Worm (Caenorhabditis elegans) whole organism, L2 larva: Measurements from ENCODE around the gene F26G1.3.

Source experiments
- C34F6.9 ChIP-seq: fragments of 150-350 bp; optimal IDR thresholded peaks from 2 replicates; lab custom pipeline; 2014; ENCODE audit warnings: missing biosample characterization, missing genetic modification characterization
- F13H6.1 ChIP-seq: sonication (generic microtip); optimal IDR thresholded peaks from 2 replicates; lab custom pipeline; 2016; ENCODE audit warnings: missing genetic modification characterization, missing compliant biosample characterization
- R02D3.7 ChIP-seq: fragments of 150-350 bp; optimal IDR thresholded peaks from 2 replicates; lab custom pipeline; 2014; ENCODE audit warnings: missing biosample characterization, missing genetic modification characterization
- aly-2 ChIP-seq: fragments of 150-350 bp; optimal IDR thresholded peaks from 2 replicates; lab custom pipeline; 2014; ENCODE audit warnings: missing biosample characterization, missing genetic modification characterization
- blmp-1 ChIP-seq: sonication (generic microtip); optimal IDR thresholded peaks from 2 replicates; lab custom pipeline; 2017; ENCODE audit warnings: missing genetic modification characterization, mild to moderate bottlenecking, missing compliant biosample characterization, antibody characterized with exemption, moderate library complexity; ENCODE audit not compliant: insufficient read depth
- ceh-16 ChIP-seq: fragments of 150-350 bp; optimal IDR thresholded peaks from 2 replicates; lab custom pipeline; 2014; ENCODE audit warnings: missing biosample characterization, missing genetic modification characterization
- crh-2 ChIP-seq: sonication (generic microtip); optimal IDR thresholded peaks from 2 replicates; lab custom pipeline; 2017; ENCODE audit warnings: missing biosample characterization, missing genetic modification characterization
- elt-3 ChIP-seq: sonication (generic microtip); optimal IDR thresholded peaks from 2 replicates; lab custom pipeline; 2017; ENCODE audit warnings: missing biosample characterization, missing genetic modification characterization
- fos-1 ChIP-seq: fragments of 150-350 bp; optimal IDR thresholded peaks from 2 replicates; lab custom pipeline; 2014; ENCODE audit warnings: missing biosample characterization, missing genetic modification characterization
- gmeb-1 ChIP-seq: fragments of 150-350 bp; optimal IDR thresholded peaks from 2 replicates; lab custom pipeline; 2014; ENCODE audit warnings: missing biosample characterization, missing genetic modification characterization
- lin-39 ChIP-seq: fragments of 150-350 bp; optimal IDR thresholded peaks from 2 replicates; lab custom pipeline; 2014; ENCODE audit warnings: missing biosample characterization, missing genetic modification reagents, missing genetic modification characterization
- lsy-2 ChIP-seq, 2 experiments: fragments of 150-350 bp in 1 of 2; sonication (generic microtip) in 1 of 2; optimal IDR thresholded peaks; 2 replicates each; lab custom pipeline; 2014 to 2017; ENCODE audit warnings: missing biosample characterization in 2 of 2, missing genetic modification characterization in 2 of 2
- mbf-1 ChIP-seq: sonication (generic microtip); optimal IDR thresholded peaks from 2 replicates; lab custom pipeline; 2017; ENCODE audit warnings: missing biosample characterization, missing genetic modification characterization
- mdl-1 ChIP-seq, 2 experiments: fragments of 150-350 bp in 1 of 2; sonication (generic microtip) in 1 of 2; optimal IDR thresholded peaks; 2 replicates each; lab custom pipeline; 2017; ENCODE audit warnings: missing biosample characterization in 2 of 2, missing genetic modification characterization in 2 of 2
- nhr-10 ChIP-seq: sonication (generic microtip); optimal IDR thresholded peaks from 2 replicates; lab custom pipeline; 2017; ENCODE audit warnings: missing biosample characterization, missing genetic modification characterization
- nhr-11 ChIP-seq: fragments of 150-350 bp; optimal IDR thresholded peaks from 2 replicates; lab custom pipeline; 2014; ENCODE audit warnings: missing biosample characterization, missing genetic modification characterization
- nhr-129 ChIP-seq: fragments of 150-350 bp; optimal IDR thresholded peaks from 2 replicates; lab custom pipeline; 2014; ENCODE audit warnings: missing biosample characterization, missing genetic modification characterization
- nhr-21 ChIP-seq: fragments of 150-350 bp; optimal IDR thresholded peaks from 2 replicates; lab custom pipeline; 2014; ENCODE audit warnings: missing biosample characterization, missing genetic modification characterization
- nhr-23 ChIP-seq: fragments of 150-350 bp; optimal IDR thresholded peaks from 2 replicates; lab custom pipeline; 2014; ENCODE audit warnings: missing biosample characterization, missing genetic modification reagents, missing genetic modification characterization
- nhr-25 ChIP-seq: fragments of 150-350 bp; sonication (generic microtip); optimal IDR thresholded peaks from 3 replicates; lab custom pipeline; 2014; ENCODE audit warnings: missing biosample characterization, missing genetic modification characterization
- nhr-6 ChIP-seq: fragments of 150-350 bp; optimal IDR thresholded peaks from 2 replicates; lab custom pipeline; 2014; ENCODE audit warnings: missing biosample characterization, missing genetic modification characterization
- nhr-77 ChIP-seq: fragments of 150-350 bp; optimal IDR thresholded peaks from 2 replicates; lab custom pipeline; 2014; ENCODE audit warnings: missing biosample characterization, missing genetic modification characterization
- sem-4 ChIP-seq: fragments of 150-350 bp; optimal IDR thresholded peaks from 2 replicates; lab custom pipeline; 2014; ENCODE audit warnings: missing biosample characterization, missing genetic modification reagents, missing genetic modification characterization
- skn-1 ChIP-seq: sonication (generic microtip); optimal IDR thresholded peaks from 2 replicates; lab custom pipeline; 2017; ENCODE audit warnings: missing biosample characterization, missing genetic modification characterization
- sma-3 ChIP-seq: sonication (generic microtip); optimal IDR thresholded peaks from 2 replicates; lab custom pipeline; 2016; ENCODE audit warnings: missing genetic modification reagents, missing genetic modification characterization, missing compliant biosample characterization
- sma-9 ChIP-seq, 2 experiments: fragments of 150-350 bp in 1 of 2; sonication (generic microtip) in 1 of 2; optimal IDR thresholded peaks; 2 replicates each; lab custom pipeline; 2014 to 2016; ENCODE audit warnings: missing genetic modification characterization in 2 of 2, mild to moderate bottlenecking in 1 of 2, missing biosample characterization in 1 of 2, missing compliant biosample characterization in 1 of 2, missing genetic modification reagents in 1 of 2, moderate library complexity in 1 of 2
- snpc-4 ChIP-seq: fragments of 150-350 bp; optimal IDR thresholded peaks from 2 replicates; lab custom pipeline; 2014; ENCODE audit warnings: missing biosample characterization, missing genetic modification characterization
- unc-39 ChIP-seq: fragments of 150-350 bp; optimal IDR thresholded peaks from 2 replicates; lab custom pipeline; 2014; ENCODE audit warnings: missing biosample characterization, missing genetic modification characterization
- unc-55 ChIP-seq: fragments of 150-350 bp; sonication (generic microtip); optimal IDR thresholded peaks from 3 replicates; lab custom pipeline; 2014; ENCODE audit warnings: missing biosample characterization, missing genetic modification reagents, missing genetic modification characterization
- zag-1 ChIP-seq: fragments of 150-350 bp; optimal IDR thresholded peaks from 2 replicates; lab custom pipeline; 2014; ENCODE audit warnings: missing biosample characterization, missing genetic modification characterization
- ztf-1 ChIP-seq: fragments of 200-800 bp; sonication (Bioruptor generic); conservative IDR thresholded peaks from 2 replicates; pipeline ENCODE4 v1.3.6; 2022; ENCODE audit warnings: missing genetic modification characterization, missing compliant biosample characterization
- ztf-4 ChIP-seq: fragments of 150-350 bp; optimal IDR thresholded peaks from 2 replicates; lab custom pipeline; 2014; ENCODE audit warnings: missing biosample characterization, missing genetic modification characterization

Gene F26G1.3

ce11 chrII:4758462-4758861 is at the start of gene F26G1.3:
TSS of gene F26G1.3 (plus strand) at chrII:4758762.
- TF ChIP-seq C34F6.9 (tag; lab: Kevin White, UChicago) = no peak
- TF ChIP-seq blmp-1 (tag; lab: Kevin White, UChicago) = no peak
- TF ChIP-seq nhr-10 = no peak
- TF ChIP-seq aly-2 (tag; lab: Kevin White, UChicago) = no peak
- no peak for TF ChIP-seq mbf-1

DNA sequence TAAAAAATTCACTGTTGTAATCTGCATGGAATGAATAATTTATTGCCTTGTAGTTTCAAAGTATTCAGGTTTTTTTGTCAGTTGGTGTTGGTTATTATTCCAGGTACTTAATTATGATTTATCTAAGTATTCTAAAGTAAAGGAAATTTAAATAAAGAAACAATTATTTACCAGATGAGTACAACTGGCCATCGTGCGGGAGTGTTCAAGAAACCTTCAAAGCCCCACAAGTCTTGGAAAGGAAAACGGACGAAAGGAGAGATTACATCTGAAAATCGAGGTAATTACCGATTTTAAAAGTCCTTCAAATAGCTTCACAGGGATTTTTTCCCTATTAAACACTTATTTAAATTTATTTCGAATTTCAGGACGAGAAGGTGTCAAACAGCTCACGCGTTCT is 48.4 kb upstream of the F26G1.3 start, which contains the start of gene tag-151:
Gene tag-151, plus strand, starts transcription at position 158 of the 400 bp plus-strand sequence.
- TF ChIP-seq nhr-23 (tag; lab: Kevin White, UChicago) (no peak), zag-1 (tag; lab: Kevin White, UChicago) (no peak), nhr-25 (tag; lab: Kevin White, UChicago) (peak; percentile 3), lsy-2 (tag; optimal IDR thresholded peaks at IDR 0.05; lab: Kevin White, UChicago) (peak in 1 of 2 experiments; percentile 8)
- TF ChIP-seq, all 48 proteins: peak for 2

DNA sequence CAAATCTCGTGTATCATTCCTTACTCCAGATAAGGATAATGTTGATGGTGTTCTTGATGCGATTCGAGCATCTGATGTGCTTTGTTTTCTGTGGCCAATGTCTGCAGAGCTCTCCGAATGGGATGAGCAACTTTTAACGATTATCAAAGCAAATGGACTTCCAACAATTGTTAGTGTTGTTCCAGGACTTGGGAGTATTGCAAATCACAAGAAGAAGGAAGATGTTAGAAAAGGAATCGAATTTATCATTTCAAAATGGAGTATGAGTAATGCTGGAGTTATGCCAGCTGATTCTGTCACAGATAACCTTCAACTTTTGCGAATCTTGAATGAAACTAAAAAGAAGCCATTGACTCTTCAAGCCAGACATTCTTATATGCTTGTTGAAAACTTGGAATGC is 47.7 kb upstream of the F26G1.3 start:
- no peak for TF ChIP-seq ztf-1 (GFP tag; lab: Robert Waterston, UW)
- TF ChIP-seq nhr-21 (tag; lab: Kevin White, UChicago) = no peak
- no peak for TF ChIP-seq gmeb-1 (tag; lab: Kevin White, UChicago)
- TF ChIP-seq ceh-16 = no peak
- TF ChIP-seq lin-39 (tag; lab: Kevin White, UChicago) = no peak
- no peak for TF ChIP-seq mdl-1 (tag; optimal IDR thresholded peaks at IDR 0.05; lab: Kevin White, UChicago)
- TF ChIP-seq unc-39 (tag; lab: Kevin White, UChicago) = no peak
- TF ChIP-seq elt-3 (tag; lab: Kevin White, UChicago) = no peak
- TF ChIP-seq mbf-1 = no peak
- no peak for TF ChIP-seq snpc-4 (tag; lab: Kevin White, UChicago)
- no peak for TF ChIP-seq sma-3
- no peak for TF ChIP-seq C34F6.9 (tag; lab: Kevin White, UChicago)
- no peak for TF ChIP-seq ztf-4
- TF ChIP-seq nhr-6 (tag; lab: Kevin White, UChicago) = no peak
- no peak for TF ChIP-seq skn-1 (tag; lab: Kevin White, UChicago)
- TF ChIP-seq sma-9 (GFP tag; optimal IDR thresholded peaks at IDR 0.05; lab: Kevin White, UChicago) = no peak
- TF ChIP-seq sma-9 (tag; optimal IDR thresholded peaks at IDR 0.05; lab: Kevin White, UChicago) = no peak
- no peak for TF ChIP-seq nhr-11 (tag; lab: Kevin White, UChicago)
- no peak for TF ChIP-seq crh-2 (tag; lab: Kevin White, UChicago)

- TF ChIP-seq gmeb-1 (tag; lab: Kevin White, UChicago) (no peak), F13H6.1 (tag; lab: Kevin White, UChicago) (peak; percentile 29), mdl-1 (tag; optimal IDR thresholded peaks at IDR 0.05; lab: Kevin White, UChicago) (no peak), R02D3.7 (tag; lab: Kevin White, UChicago) (no peak), nhr-11 (tag; lab: Kevin White, UChicago) (no peak), nhr-129 (tag; lab: Kevin White, UChicago) (peak; percentile 17), ztf-1 (GFP tag; lab: Robert Waterston, UW) (no peak), ztf-4 (no peak), nhr-77 (tag; lab: Kevin White, UChicago) (no peak), crh-2 (tag; lab: Kevin White, UChicago) (peak; percentile 15), fos-1 (tag; lab: Kevin White, UChicago) (peak; percentile 66)
Observed at ce11 chrII:4715676-4716075, 42.9 kb upstream of the F26G1.3 start, which contains the start of gene F41C3.8. TSS of gene F41C3.8 (plus strand) at chrII:4716046.

DNA sequence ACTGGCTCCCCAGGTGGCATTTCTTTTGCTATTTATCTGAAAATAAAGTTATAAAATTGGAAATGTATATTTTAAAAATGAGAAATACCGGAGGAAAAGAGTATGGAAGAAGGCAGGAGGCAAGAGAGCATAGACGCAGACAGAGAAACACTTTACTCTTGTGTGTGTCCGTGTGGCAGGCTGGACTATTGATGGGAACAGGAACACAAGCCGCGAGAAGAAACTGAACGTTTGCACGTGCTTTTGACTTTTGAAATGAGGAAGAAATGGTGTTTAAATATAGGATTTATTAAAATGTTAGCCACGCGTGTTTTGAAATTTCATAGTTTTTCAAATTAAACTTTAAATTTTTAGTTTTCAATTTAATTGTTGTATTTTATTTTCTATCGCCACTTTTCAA is 32.4 kb upstream of the F26G1.3 start, which contains the start of gene F10G7.10:
Gene F10G7.10, minus strand, starts transcription at position 145 of the 400 bp plus-strand sequence.
- TF ChIP-seq unc-55 (peak; percentile 24), sem-4 (tag; lab: Kevin White, UChicago) (no peak), lsy-2 (tag; optimal IDR thresholded peaks at IDR 0.05; lab: Kevin White, UChicago) (peak in 1 of 2 experiments; percentile 35)
